Fruit fly (Drosophila melanogaster): ENCODE data around the gene CG34263.
A peak's percentile ranks its signal among the peaks of the same experiment; 100 is the strongest.

Gene CG34263

dm6 chr3L:265808-266207 is at the start of gene CG34263:
TSS of gene CG34263 (minus strand) at chr3L:265908.
- no peak for TF ChIP-seq usp (GFP tag; optimal IDR thresholded peaks at IDR 0.05)
- no peak for TF ChIP-seq Dll (optimal IDR thresholded peaks at IDR 0.05)
- TF ChIP-seq pan (optimal IDR thresholded peaks at IDR 0.05), result no peak
- TF ChIP-seq CG8478 (optimal IDR thresholded peaks at IDR 0.05), result no peak
- TF ChIP-seq EcR (GFP tag; optimal IDR thresholded peaks at IDR 0.05), result no peak
- TF ChIP-seq psq (optimal IDR thresholded peaks at IDR 0.05), result no peak

- no peak for TF ChIP-seq Dll (optimal IDR thresholded peaks at IDR 0.05)
- TF ChIP-seq psq (optimal IDR thresholded peaks at IDR 0.05), result no peak
- TF ChIP-seq EcR (GFP tag; optimal IDR thresholded peaks at IDR 0.05), result no peak
- no peak for TF ChIP-seq usp (GFP tag; optimal IDR thresholded peaks at IDR 0.05)
- TF ChIP-seq CG8478 (optimal IDR thresholded peaks at IDR 0.05), result no peak
- no peak for TF ChIP-seq pan (optimal IDR thresholded peaks at IDR 0.05)
Observed at dm6 chr3L:315140-315539, 49.4 kb upstream of the CG34263 start.

- TF ChIP-seq psq (optimal IDR thresholded peaks at IDR 0.05), result no peak
- no peak for TF ChIP-seq CG8478 (optimal IDR thresholded peaks at IDR 0.05)
Observed at dm6 chr3L:312323-312722, 46.6 kb upstream of the CG34263 start.

dm6 chr3L:311607-312006 is 45.9 kb upstream of the CG34263 start:
- TF ChIP-seq pan (optimal IDR thresholded peaks at IDR 0.05) (no peak), EcR (GFP tag; optimal IDR thresholded peaks at IDR 0.05) (no peak), Dll (optimal IDR thresholded peaks at IDR 0.05) (no peak), psq (optimal IDR thresholded peaks at IDR 0.05) (no peak), usp (GFP tag; optimal IDR thresholded peaks at IDR 0.05) (no peak), CG8478 (optimal IDR thresholded peaks at IDR 0.05) (no peak)

- TF ChIP-seq CG8478 (optimal IDR thresholded peaks at IDR 0.05) (no peak), psq (optimal IDR thresholded peaks at IDR 0.05) (no peak), pan (optimal IDR thresholded peaks at IDR 0.05) (no peak), usp (GFP tag; optimal IDR thresholded peaks at IDR 0.05) (no peak), EcR (GFP tag; optimal IDR thresholded peaks at IDR 0.05) (no peak), Dll (optimal IDR thresholded peaks at IDR 0.05) (no peak)
Observed at dm6 chr3L:299952-300605, 34.4 kb upstream of the CG34263 start.

dm6 chr3L:298459-298858 is 32.8 kb upstream of the CG34263 start:
- TF ChIP-seq usp (GFP tag; optimal IDR thresholded peaks at IDR 0.05), result no peak
- TF ChIP-seq EcR (GFP tag; optimal IDR thresholded peaks at IDR 0.05), result no peak
- no peak for TF ChIP-seq pan (optimal IDR thresholded peaks at IDR 0.05)
- TF ChIP-seq CG8478 (optimal IDR thresholded peaks at IDR 0.05), result no peak
- no peak for TF ChIP-seq Dll (optimal IDR thresholded peaks at IDR 0.05)
- TF ChIP-seq psq (optimal IDR thresholded peaks at IDR 0.05), result no peak

- TF ChIP-seq Dll (optimal IDR thresholded peaks at IDR 0.05), result no peak
- no peak for TF ChIP-seq psq (optimal IDR thresholded peaks at IDR 0.05)
- TF ChIP-seq pan (optimal IDR thresholded peaks at IDR 0.05), result no peak
- TF ChIP-seq usp (GFP tag; optimal IDR thresholded peaks at IDR 0.05), result no peak
- no peak for TF ChIP-seq EcR (GFP tag; optimal IDR thresholded peaks at IDR 0.05)
- no peak for TF ChIP-seq CG8478 (optimal IDR thresholded peaks at IDR 0.05)
Observed at dm6 chr3L:297240-297639, 31.5 kb upstream of the CG34263 start.

- no peak for TF ChIP-seq psq (optimal IDR thresholded peaks at IDR 0.05)
- no peak for TF ChIP-seq EcR (GFP tag; optimal IDR thresholded peaks at IDR 0.05)
- TF ChIP-seq Dll (optimal IDR thresholded peaks at IDR 0.05), result no peak
- no peak for TF ChIP-seq usp (GFP tag; optimal IDR thresholded peaks at IDR 0.05)
- TF ChIP-seq pan (optimal IDR thresholded peaks at IDR 0.05), result no peak
- no peak for TF ChIP-seq CG8478 (optimal IDR thresholded peaks at IDR 0.05)
Observed at dm6 chr3L:294841-295408, 29.2 kb upstream of the CG34263 start.

- TF ChIP-seq psq (optimal IDR thresholded peaks at IDR 0.05) (no peak), usp (GFP tag; optimal IDR thresholded peaks at IDR 0.05) (no peak), Dll (optimal IDR thresholded peaks at IDR 0.05) (no peak), pan (optimal IDR thresholded peaks at IDR 0.05) (no peak), CG8478 (optimal IDR thresholded peaks at IDR 0.05) (no peak), EcR (GFP tag; optimal IDR thresholded peaks at IDR 0.05) (no peak)
Observed at dm6 chr3L:292146-292776, 26.6 kb upstream of the CG34263 start.

- TF ChIP-seq pan (optimal IDR thresholded peaks at IDR 0.05) (no peak), Dll (optimal IDR thresholded peaks at IDR 0.05) (no peak), usp (GFP tag; optimal IDR thresholded peaks at IDR 0.05) (no peak), psq (optimal IDR thresholded peaks at IDR 0.05) (no peak), EcR (GFP tag; optimal IDR thresholded peaks at IDR 0.05) (no peak), CG8478 (optimal IDR thresholded peaks at IDR 0.05) (no peak)
Observed at dm6 chr3L:291583-292145, 26.0 kb upstream of the CG34263 start.

- TF ChIP-seq CG8478 (optimal IDR thresholded peaks at IDR 0.05) (no peak), usp (GFP tag; optimal IDR thresholded peaks at IDR 0.05) (no peak), EcR (GFP tag; optimal IDR thresholded peaks at IDR 0.05) (peak in 1 of 2 experiments; percentile 38), Dll (optimal IDR thresholded peaks at IDR 0.05) (no peak), pan (optimal IDR thresholded peaks at IDR 0.05) (no peak), psq (optimal IDR thresholded peaks at IDR 0.05) (no peak)
Observed at dm6 chr3L:284253-284652, 18.5 kb upstream of the CG34263 start.

- TF ChIP-seq CG8478 (optimal IDR thresholded peaks at IDR 0.05), result no peak
- TF ChIP-seq EcR (GFP tag; optimal IDR thresholded peaks at IDR 0.05), result no peak
- TF ChIP-seq psq (optimal IDR thresholded peaks at IDR 0.05), result no peak
- TF ChIP-seq pan (optimal IDR thresholded peaks at IDR 0.05), result no peak
- no peak for TF ChIP-seq usp (GFP tag; optimal IDR thresholded peaks at IDR 0.05)
- TF ChIP-seq Dll (optimal IDR thresholded peaks at IDR 0.05), result no peak
Observed at dm6 chr3L:282276-282675, 16.6 kb upstream of the CG34263 start.
